Fruit fly (Drosophila melanogaster): Measurements from ENCODE around the gene Surf6.

Gene Surf6

DNA sequence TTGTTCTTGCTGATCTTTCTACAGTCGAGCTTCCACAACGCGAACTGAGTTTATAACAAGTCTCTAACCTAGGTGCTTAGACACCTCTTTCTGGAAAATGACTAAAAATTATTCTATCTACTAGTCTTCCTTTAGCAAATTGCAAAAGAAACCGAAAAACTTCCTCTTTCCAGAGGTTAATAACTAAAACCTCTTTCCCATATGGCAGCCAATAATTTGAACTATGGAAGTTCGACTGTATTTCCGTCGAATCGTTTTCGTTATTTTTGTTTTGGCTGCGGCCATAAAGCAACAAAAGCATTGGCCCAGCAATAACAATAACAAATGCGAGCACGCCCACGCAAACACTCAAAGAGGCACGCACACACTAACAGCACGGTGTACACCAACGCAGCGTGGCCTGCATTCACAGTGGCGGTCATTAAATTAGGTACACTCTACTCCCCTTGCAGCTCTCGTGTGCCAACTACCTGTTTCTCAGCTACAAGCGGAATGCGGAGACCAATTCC, 24.2 kb downstream of the Surf6 start (continued):
- TF ChIP-seq CG32767 (GFP tag; IDR thresholded peaks at IDR 0.05), result no peak
- TF ChIP-seq CG32532 (GFP tag; IDR thresholded peaks at IDR 0.05), result peak; percentile 52; the same call in 1 of the 2 replicates
- no peak for TF ChIP-seq HLH3B (GFP tag; IDR thresholded peaks at IDR 0.05)
- TF ChIP-seq CG16779 (GFP tag; IDR thresholded peaks at IDR 0.05), result no peak
- peak; percentile 27 for TF ChIP-seq Dek (tag; optimal IDR thresholded peaks at IDR 0.05)
- peak; percentile 78 for TF ChIP-seq lab (GFP tag; optimal IDR thresholded peaks at IDR 0.05)
- no peak for TF ChIP-seq grn (GFP tag; optimal IDR thresholded peaks at IDR 0.05)
- peak; percentile 22; the same call in 1 of the 2 replicates for TF ChIP-seq CG9932 (GFP tag; IDR thresholded peaks at IDR 0.05)
- peak; percentile 46 for TF ChIP-seq CG13624 (GFP tag; optimal IDR thresholded peaks at IDR 0.05)
- TF ChIP-seq emc (GFP tag; optimal IDR thresholded peaks at IDR 0.05), result no peak
- peak in 1 of 2 experiments; percentile 59 for TF ChIP-seq bsh (GFP tag; optimal IDR thresholded peaks at IDR 0.05)
- no peak for TF ChIP-seq ase (GFP tag; IDR thresholded peaks at IDR 0.05)
- TF ChIP-seq Abd-B (GFP tag; optimal IDR thresholded peaks at IDR 0.05), result peak; percentile 40
- no peak for TF ChIP-seq Elba2 (GFP tag; optimal IDR thresholded peaks at IDR 0.05)
- peak; percentile 49 for TF ChIP-seq CG6689 (GFP tag; IDR thresholded peaks at IDR 0.05)
- peak; percentile 10 for TF ChIP-seq CG16815 (GFP tag; optimal IDR thresholded peaks at IDR 0.05)
- TF ChIP-seq CG7839 (tag; optimal IDR thresholded peaks at IDR 0.05), result peak; percentile 72
- no peak for TF ChIP-seq gem (tag; optimal IDR thresholded peaks at IDR 0.05)
- no peak for TF ChIP-seq CG7963 (GFP tag; IDR thresholded peaks at IDR 0.05; ENCODE audit: partially characterized antibody)
- TF ChIP-seq Neu2 (GFP tag; optimal IDR thresholded peaks at IDR 0.05; ENCODE audit: borderline replicate concordance), result no peak
- no peak for TF ChIP-seq Hmx (GFP tag; optimal IDR thresholded peaks at IDR 0.05)
- no peak for TF ChIP-seq Sry-β (GFP tag; optimal IDR thresholded peaks at IDR 0.05)
- TF ChIP-seq CG10209 (GFP tag; optimal IDR thresholded peaks at IDR 0.05), result no peak
- TF ChIP-seq CG12769 (tag; optimal IDR thresholded peaks at IDR 0.05), result peak; percentile 28
- no peak for TF ChIP-seq usp (GFP tag; optimal IDR thresholded peaks at IDR 0.05)
- peak; percentile 17 for TF ChIP-seq CG3407 (GFP tag; optimal IDR thresholded peaks at IDR 0.05)
- no peak for TF ChIP-seq CG1792 (GFP tag; optimal IDR thresholded peaks at IDR 0.05)
- TF ChIP-seq fd102C (GFP tag; optimal IDR thresholded peaks at IDR 0.05), result no peak
- peak; percentile 73 for TF ChIP-seq CG17385 (GFP tag; optimal IDR thresholded peaks at IDR 0.05)
- TF ChIP-seq CG12104 (GFP tag; optimal IDR thresholded peaks at IDR 0.05), result peak; percentile 36
- no peak for TF ChIP-seq CG4282 (GFP tag; optimal IDR thresholded peaks at IDR 0.05)
- TF ChIP-seq gfzf (GFP tag; optimal IDR thresholded peaks at IDR 0.05), result no peak
- TF ChIP-seq nmo (GFP tag; optimal IDR thresholded peaks at IDR 0.05), result peak; percentile 46
- peak; percentile 61 for TF ChIP-seq CG18262 (tag; optimal IDR thresholded peaks at IDR 0.05)
- TF ChIP-seq CG4707 (GFP tag; optimal IDR thresholded peaks at IDR 0.05), result peak; percentile 51
- TF ChIP-seq CG11695 (GFP tag; IDR thresholded peaks at IDR 0.05), result peak; percentile 52; the same call in 1 of the 3 replicates
- no peak; the same call in 2 of the 3 replicates for TF ChIP-seq croc (GFP tag; conservative IDR thresholded peaks at IDR 0.05)
- TF ChIP-seq Lpt (GFP tag; optimal IDR thresholded peaks at IDR 0.05), result no peak
- peak; percentile 66 for TF ChIP-seq bcd (GFP tag; optimal IDR thresholded peaks at IDR 0.05)
- peak; percentile 77 for TF ChIP-seq sug (tag; optimal IDR thresholded peaks at IDR 0.05)
- TF ChIP-seq CG2116 (GFP tag; optimal IDR thresholded peaks at IDR 0.05), result peak; percentile 5
- peak; percentile 88 for TF ChIP-seq Med (GFP tag)
- TF ChIP-seq CG30403 (GFP tag; optimal IDR thresholded peaks at IDR 0.05), result peak; percentile 55
- TF ChIP-seq Scr (GFP tag; IDR thresholded peaks at IDR 0.05; ENCODE audit: partially characterized antibody), result no peak
- TF ChIP-seq fu2 (GFP tag; optimal IDR thresholded peaks at IDR 0.05), result peak; percentile 35
- no peak for TF ChIP-seq CG11085 (GFP tag; IDR thresholded peaks at IDR 0.05)
- 0 out of 2 replicates have a peak, but pooled peaks have one; percentile 16 for TF ChIP-seq CG4404 (GFP tag; IDR thresholded peaks at IDR 0.05)
- peak; percentile 44 for TF ChIP-seq Xbp1 (GFP tag; optimal IDR thresholded peaks at IDR 0.05)
- TF ChIP-seq CG18476 (GFP tag; optimal IDR thresholded peaks at IDR 0.05), result no peak
- TF ChIP-seq CG17802 (tag; optimal IDR thresholded peaks at IDR 0.05), result peak; percentile 1
